Worm (Caenorhabditis elegans): Measurements from ENCODE around the gene cal-3.

ce11 chrIV:3844584-3844983 is 9.6 kb upstream of the cal-3 start:
- TF ChIP-seq B0310.2 (tag; optimal IDR thresholded peaks at IDR 0.05) (no peak), scrt-1 (GFP tag; IDR thresholded peaks at IDR 0.05) (no peak), ama-1 (optimal IDR thresholded peaks at IDR 0.05) (no peak), hnd-1 (tag; optimal IDR thresholded peaks at IDR 0.05) (no peak), flt-1 (GFP tag; IDR thresholded peaks at IDR 0.05) (no peak), F13C5.2 (tag; optimal IDR thresholded peaks at IDR 0.05) (no peak), ceh-13 (GFP tag; optimal IDR thresholded peaks at IDR 0.05) (no peak), sea-1 (GFP tag; conservative IDR thresholded peaks at IDR 0.05) (no peak), hmbx-1 (tag; optimal IDR thresholded peaks at IDR 0.05) (no peak), aly-1 (tag; optimal IDR thresholded peaks at IDR 0.05) (no peak)

Measured in whole organism, early embryonic.